Worm (Caenorhabditis elegans): ENCODE data around the gene T01B6.1.

T01B6.1 gene

ce11 chrX:2328873-2329272 lies 6.6 kb upstream of the T01B6.1 start (continued):
- TF ChIP-seq nhr-28 (tag; optimal IDR thresholded peaks at IDR 0.05) (no peak), ceh-32 (tag; optimal IDR thresholded peaks at IDR 0.05; ENCODE audit: poor library complexity) (no peak), saeg-2 (GFP tag; IDR thresholded peaks at IDR 0.05) (no peak), snpc-4 (tag; optimal IDR thresholded peaks at IDR 0.05) (peak; percentile 86), daf-16 (GFP tag; optimal IDR thresholded peaks at IDR 0.05) (peak in 1 of 2 experiments; percentile 53), daf-16 (tag; optimal IDR thresholded peaks at IDR 0.05) (peak; percentile 51), aha-1 (tag) (peak; percentile 94), ama-1 (optimal IDR thresholded peaks at IDR 0.05) (peak; percentile 85), ctbp-1 (GFP tag; IDR thresholded peaks at IDR 0.05) (no peak), mep-1 (tag; optimal IDR thresholded peaks at IDR 0.05) (peak; percentile 10), hmg-1.1 (GFP tag; IDR thresholded peaks at IDR 0.05) (no peak), T20F7.1 (GFP tag; optimal IDR thresholded peaks at IDR 0.05) (no peak)

ce11 chrX:2330494-2330893 lies 5.0 kb upstream of the T01B6.1 start:
- no peak for TF ChIP-seq unc-130 (GFP tag; optimal IDR thresholded peaks at IDR 0.05)
- no peak for TF ChIP-seq zfp-2 (tag; optimal IDR thresholded peaks at IDR 0.05)
- TF ChIP-seq ctbp-1 (GFP tag; IDR thresholded peaks at IDR 0.05): no peak
- TF ChIP-seq unc-62 (GFP tag; optimal IDR thresholded peaks at IDR 0.05 in 1 of 2): peak in 1 of 2 experiments; percentile 24
- no peak for TF ChIP-seq unc-62 (tag; optimal IDR thresholded peaks at IDR 0.05)
- TF ChIP-seq php-3 (GFP tag; IDR thresholded peaks at IDR 0.05): no peak
- no peak for TF ChIP-seq spr-3 (GFP tag; optimal IDR thresholded peaks at IDR 0.05)
- TF ChIP-seq zfp-3 (GFP tag; conservative IDR thresholded peaks at IDR 0.05): no peak
- no peak for TF ChIP-seq ama-1 (optimal IDR thresholded peaks at IDR 0.05)
- no peak for TF ChIP-seq nhr-77 (tag; optimal IDR thresholded peaks at IDR 0.05)
- no peak for TF ChIP-seq F44E2.7 (GFP tag; IDR thresholded peaks at IDR 0.05)
- TF ChIP-seq F10B5.3 (tag; optimal IDR thresholded peaks at IDR 0.05): no peak
- no peak for TF ChIP-seq tra-1 (GFP tag; IDR thresholded peaks at IDR 0.05)
- no peak for TF ChIP-seq mxl-2 (GFP tag; conservative IDR thresholded peaks at IDR 0.05)
- TF ChIP-seq ceh-44 (GFP tag; IDR thresholded peaks at IDR 0.05): no peak
- TF ChIP-seq aly-2 (tag; optimal IDR thresholded peaks at IDR 0.05): no peak
- peak; percentile 95 for TF ChIP-seq aha-1 (tag)

- no peak for TF ChIP-seq nhr-48 (tag; optimal IDR thresholded peaks at IDR 0.05)
- no peak for TF ChIP-seq set-16 (GFP tag; IDR thresholded peaks at IDR 0.05)
- no peak for TF ChIP-seq aly-2 (tag; optimal IDR thresholded peaks at IDR 0.05)
- TF ChIP-seq mdt-29 (GFP tag; IDR thresholded peaks at IDR 0.05): no peak
- no peak for TF ChIP-seq nhr-42 (GFP tag; IDR thresholded peaks at IDR 0.05)
- no peak for TF ChIP-seq aha-1 (tag)
Measured at ce11 chrX:2338210-2338609, 2.7 kb downstream of the T01B6.1 start, which contains the start of gene nlp-45. Gene nlp-45 (minus strand): TSS chrX:2338310.

ce11 chrX:2341989-2342388 lies 6.5 kb downstream of the T01B6.1 start, which contains the start of gene nlp-22:
Gene nlp-22 (minus strand): TSS chrX:2342089.
- TF ChIP-seq gei-8 (GFP tag; optimal IDR thresholded peaks at IDR 0.05) (no peak), lin-1 (GFP tag; IDR thresholded peaks at IDR 0.05) (no peak), nhr-6 (tag; optimal IDR thresholded peaks at IDR 0.05) (no peak), duxl-1 (tag; optimal IDR thresholded peaks at IDR 0.05; ENCODE audit: poor library complexity) (no peak), T20F7.1 (GFP tag; optimal IDR thresholded peaks at IDR 0.05) (no peak), R02D3.7 (tag; optimal IDR thresholded peaks at IDR 0.05) (no peak), T26A8.4 (GFP tag; IDR thresholded peaks at IDR 0.05) (no peak), ces-1 (GFP tag; optimal IDR thresholded peaks at IDR 0.05) (no peak), lin-39 (tag; optimal IDR thresholded peaks at IDR 0.05) (no peak), F37D6.2 (tag; optimal IDR thresholded peaks at IDR 0.05) (no peak), daf-19 (GFP tag; conservative IDR thresholded peaks at IDR 0.05) (no peak), lim-7 (GFP tag; IDR thresholded peaks at IDR 0.05) (no peak)

Measured in whole organism, L4 larva.